Worm (Caenorhabditis elegans) whole organism, L3 larva: ENCODE data around the gene Y42H9AR.1.

Source experiments
- R02D3.7 ChIP-seq: fragments of 150-350 bp; optimal IDR thresholded peaks from 2 replicates; lab custom pipeline; 2014; ENCODE audit warnings: missing biosample characterization, missing genetic modification characterization
- ZK546.5 ChIP-seq: sonication (generic microtip); optimal IDR thresholded peaks from 2 replicates; lab custom pipeline; 2017; ENCODE audit warnings: missing biosample characterization, missing genetic modification characterization
- aly-2 ChIP-seq: fragments of 150-350 bp; optimal IDR thresholded peaks from 2 replicates; lab custom pipeline; 2014; ENCODE audit warnings: missing biosample characterization, missing genetic modification characterization
- ama-1 ChIP-seq: fragments of 150-350 bp; optimal IDR thresholded peaks from 2 replicates; lab custom pipeline; 2018
- ceh-16 ChIP-seq: sonication (generic microtip); optimal IDR thresholded peaks from 2 replicates; lab custom pipeline; 2017; ENCODE audit warnings: missing biosample characterization, missing genetic modification characterization
- ceh-28 ChIP-seq: fragments of 150-350 bp; optimal IDR thresholded peaks from 2 replicates; lab custom pipeline; 2014; ENCODE audit warnings: missing biosample characterization, missing genetic modification reagents, missing genetic modification characterization
- ceh-82 ChIP-seq: fragments of 150-350 bp; optimal IDR thresholded peaks from 2 replicates; lab custom pipeline; 2014; ENCODE audit warnings: missing biosample characterization, missing genetic modification characterization
- daf-12 ChIP-seq: fragments of 150-350 bp; optimal IDR thresholded peaks from 2 replicates; lab custom pipeline; 2014; ENCODE audit warnings: missing biosample characterization, missing genetic modification reagents, missing genetic modification characterization
- egl-27 ChIP-seq: sonication (generic microtip); optimal IDR thresholded peaks from 4 replicates; lab custom pipeline; 2017; ENCODE audit warnings: missing biosample characterization, missing genetic modification reagents, missing genetic modification characterization
- elt-1 ChIP-seq: fragments of 150-350 bp; optimal IDR thresholded peaks from 2 replicates; lab custom pipeline; 2014; ENCODE audit warnings: missing biosample characterization, missing genetic modification characterization
- elt-2 ChIP-seq: sonication (generic microtip); optimal IDR thresholded peaks from 2 replicates; lab custom pipeline; 2016; ENCODE audit warnings: missing genetic modification reagents, mild to moderate bottlenecking, missing genetic modification characterization, missing compliant biosample characterization
- elt-3 ChIP-seq, 3 experiments: fragments of 150-350 bp in 1 of 3; sonication (generic microtip) in 2 of 3; optimal IDR thresholded peaks; 2 replicates in 2 of 3; 4 replicates in 1 of 3; lab custom pipeline; 2014 to 2017; ENCODE audit warnings: missing biosample characterization in 3 of 3, missing genetic modification characterization in 3 of 3
- eor-1 ChIP-seq, 2 experiments: fragments of 150-350 bp; optimal IDR thresholded peaks; 2 replicates each; lab custom pipeline; 2014 to 2018; ENCODE audit warnings: missing biosample characterization in 2 of 2, missing genetic modification characterization in 2 of 2
- fkh-10 ChIP-seq: sonication (generic microtip); optimal IDR thresholded peaks from 2 replicates; lab custom pipeline; 2017; ENCODE audit warnings: missing biosample characterization, missing genetic modification reagents, missing genetic modification characterization
- fkh-2 ChIP-seq: fragments of 150-350 bp; optimal IDR thresholded peaks from 2 replicates; lab custom pipeline; 2014; ENCODE audit warnings: missing biosample characterization, missing genetic modification reagents, missing genetic modification characterization
- fos-1 ChIP-seq: fragments of 150-350 bp; optimal IDR thresholded peaks from 2 replicates; lab custom pipeline; 2014; ENCODE audit warnings: missing biosample characterization, missing genetic modification characterization
- hmg-11 ChIP-seq: sonication (generic microtip); optimal IDR thresholded peaks from 2 replicates; lab custom pipeline; 2016; ENCODE audit warnings: missing genetic modification characterization, missing compliant biosample characterization
- jun-1 ChIP-seq: fragments of 150-350 bp; optimal IDR thresholded peaks from 2 replicates; lab custom pipeline; 2014; ENCODE audit warnings: missing biosample characterization, missing genetic modification reagents, missing genetic modification characterization
- lin-15B ChIP-seq: fragments of 150-350 bp; optimal IDR thresholded peaks from 2 replicates; lab custom pipeline; 2014; ENCODE audit warnings: missing biosample characterization, missing genetic modification characterization
- lin-39 ChIP-seq: fragments of 150-350 bp; optimal IDR thresholded peaks from 2 replicates; lab custom pipeline; 2018; ENCODE audit warnings: missing biosample characterization, missing genetic modification reagents, missing genetic modification characterization
- mdl-1 ChIP-seq: fragments of 150-350 bp; optimal IDR thresholded peaks from 2 replicates; lab custom pipeline; 2014; ENCODE audit warnings: missing biosample characterization, missing genetic modification characterization
- mml-1 ChIP-seq: fragments of 150-350 bp; sonication (generic microtip); optimal IDR thresholded peaks from 3 replicates; lab custom pipeline; 2014; ENCODE audit warnings: missing biosample characterization, missing genetic modification characterization
- nfya-1 ChIP-seq: sonication (generic microtip); optimal IDR thresholded peaks from 2 replicates; lab custom pipeline; 2017; ENCODE audit warnings: missing genetic modification characterization, mild to moderate bottlenecking, missing compliant biosample characterization, antibody characterized with exemption, moderate library complexity; ENCODE audit not compliant: insufficient read depth
- nhr-11 ChIP-seq: fragments of 150-350 bp; optimal IDR thresholded peaks from 2 replicates; lab custom pipeline; 2014; ENCODE audit warnings: missing biosample characterization, missing genetic modification characterization
- nhr-12 ChIP-seq: fragments of 150-350 bp; optimal IDR thresholded peaks from 2 replicates; lab custom pipeline; 2014; ENCODE audit warnings: missing biosample characterization, missing genetic modification characterization
- nhr-23 ChIP-seq: fragments of 150-350 bp; optimal IDR thresholded peaks from 2 replicates; lab custom pipeline; 2014; ENCODE audit warnings: missing biosample characterization, missing genetic modification reagents, missing genetic modification characterization
- nhr-25 ChIP-seq: sonication (generic microtip); optimal IDR thresholded peaks from 2 replicates; lab custom pipeline; 2017; ENCODE audit warnings: missing biosample characterization, missing genetic modification characterization
- nhr-28 ChIP-seq: fragments of 150-350 bp; optimal IDR thresholded peaks from 2 replicates; lab custom pipeline; 2014; ENCODE audit warnings: missing biosample characterization, missing genetic modification characterization
- nhr-43 ChIP-seq: sonication (generic microtip); optimal IDR thresholded peaks from 2 replicates; lab custom pipeline; 2016; ENCODE audit warnings: mild to moderate bottlenecking, missing genetic modification characterization, missing compliant biosample characterization; ENCODE audit not compliant: poor library complexity, severe bottlenecking
- nhr-67 ChIP-seq: fragments of 150-350 bp; optimal IDR thresholded peaks from 2 replicates; lab custom pipeline; 2014; ENCODE audit warnings: missing biosample characterization, missing genetic modification characterization
- nhr-76 ChIP-seq: fragments of 150-350 bp; sonication (generic microtip); optimal IDR thresholded peaks from 5 replicates; lab custom pipeline; 2014; ENCODE audit warnings: missing biosample characterization, missing genetic modification characterization
- nhr-77 ChIP-seq: fragments of 150-350 bp; optimal IDR thresholded peaks from 2 replicates; lab custom pipeline; 2014; ENCODE audit warnings: missing biosample characterization, missing genetic modification characterization
- pha-4 ChIP-seq: fragments of 150-350 bp; optimal IDR thresholded peaks from 2 replicates; lab custom pipeline; 2014; ENCODE audit warnings: missing biosample characterization, missing genetic modification reagents, missing genetic modification characterization
- pqm-1 ChIP-seq: fragments of 150-350 bp; optimal IDR thresholded peaks from 2 replicates; lab custom pipeline; 2017; ENCODE audit warnings: missing biosample characterization, missing genetic modification characterization, inconsistent platforms
- sea-2 ChIP-seq: fragments of 150-350 bp; sonication (generic microtip); optimal IDR thresholded peaks from 4 replicates; lab custom pipeline; 2014; ENCODE audit warnings: missing biosample characterization, missing genetic modification reagents, missing genetic modification characterization
- snpc-4 ChIP-seq: fragments of 150-350 bp; optimal IDR thresholded peaks from 2 replicates; lab custom pipeline; 2014; ENCODE audit warnings: missing biosample characterization, missing genetic modification characterization
- tbx-2 ChIP-seq: sonication (generic microtip); optimal IDR thresholded peaks from 2 replicates; lab custom pipeline; 2016; ENCODE audit warnings: mild to moderate bottlenecking, missing genetic modification characterization, missing compliant biosample characterization
- unc-39 ChIP-seq: sonication (generic microtip); optimal IDR thresholded peaks from 4 replicates; lab custom pipeline; 2017; ENCODE audit warnings: missing biosample characterization, missing genetic modification characterization
- zag-1 ChIP-seq: fragments of 150-350 bp; optimal IDR thresholded peaks from 2 replicates; lab custom pipeline; 2014; ENCODE audit warnings: missing biosample characterization, missing genetic modification characterization

Y42H9AR.1 gene

ce11 chrIV:8151721-8152120 lies 38.5 kb downstream of the Y42H9AR.1 start:
- peak; percentile 20 for TF ChIP-seq jun-1
- no peak for TF ChIP-seq fos-1
- TF ChIP-seq mml-1 (tag; lab: Kevin White, UChicago): no peak
- peak; percentile 92 for TF ChIP-seq elt-2
- peak; percentile 46 for TF ChIP-seq pha-4 (tag; lab: Kevin White, UChicago)
- TF ChIP-seq nhr-43 (tag; lab: Kevin White, UChicago): no peak
- TF ChIP-seq pqm-1: peak; percentile 95
- TF ChIP-seq daf-12 (tag; lab: Kevin White, UChicago): no peak
- TF ChIP-seq ZK546.5 (tag; lab: Kevin White, UChicago): no peak
- no peak for TF ChIP-seq fkh-2 (tag; lab: Kevin White, UChicago)

- TF ChIP-seq ceh-82 (no peak), fkh-10 (GFP tag; lab: Kevin White, UChicago) (no peak), elt-1 (no peak), lin-15B (tag; lab: Kevin White, UChicago) (no peak), nhr-23 (no peak), ceh-28 (tag; lab: Kevin White, UChicago) (no peak), sea-2 (GFP tag; lab: Kevin White, UChicago) (no peak), nhr-76 (tag; lab: Kevin White, UChicago) (no peak), ZK546.5 (tag; lab: Kevin White, UChicago) (no peak), unc-39 (tag; lab: Kevin White, UChicago) (no peak), snpc-4 (tag; lab: Kevin White, UChicago) (no peak), nhr-43 (tag; lab: Kevin White, UChicago) (no peak), hmg-11 (tag; lab: Kevin White, UChicago) (no peak), pha-4 (tag; lab: Kevin White, UChicago) (no peak), aly-2 (tag; lab: Kevin White, UChicago) (no peak)
- TF ChIP-seq, all 47 proteins: peak for 0
These were observed 39.0 kb downstream of the Y42H9AR.1 start, which contains the start of gene faah-2 for ce11 chrIV:8152145-8152544. Gene faah-2, plus strand, starts transcription at chrIV:8152445.

ce11 chrIV:8152688-8153087 lies 39.5 kb downstream of the Y42H9AR.1 start:
- TF ChIP-seq ceh-82 (no peak), nhr-67 (no peak), elt-3 (tag; optimal IDR thresholded peaks at IDR 0.05; lab: Kevin White, UChicago) (no peak), daf-12 (tag; lab: Kevin White, UChicago) (no peak), nhr-76 (tag; lab: Kevin White, UChicago) (no peak), fos-1 (no peak), nhr-77 (tag; lab: Kevin White, UChicago) (no peak), elt-2 (peak; percentile 54), nhr-12 (tag; lab: Kevin White, UChicago) (no peak), egl-27 (tag; lab: Kevin White, UChicago) (no peak), pqm-1 (peak; percentile 57), nhr-28 (tag; lab: Kevin White, UChicago) (no peak)

- TF ChIP-seq nhr-77 (tag; lab: Kevin White, UChicago) (no peak), zag-1 (tag; lab: Kevin White, UChicago) (no peak), sea-2 (GFP tag; lab: Kevin White, UChicago) (no peak), egl-27 (tag; lab: Kevin White, UChicago) (no peak), mdl-1 (tag; lab: Kevin White, UChicago) (no peak), nhr-11 (tag; lab: Kevin White, UChicago) (no peak), nhr-25 (no peak), R02D3.7 (tag; lab: Kevin White, UChicago) (no peak), fkh-2 (tag; lab: Kevin White, UChicago) (no peak), tbx-2 (tag; lab: Kevin White, UChicago) (no peak), aly-2 (tag; lab: Kevin White, UChicago) (no peak), fkh-10 (GFP tag; lab: Kevin White, UChicago) (no peak), lin-39 (no peak), unc-39 (tag; lab: Kevin White, UChicago) (no peak), ama-1 (lab: Kevin White, UChicago) (no peak), eor-1 (tag; optimal IDR thresholded peaks at IDR 0.05; lab: Kevin White, UChicago) (no peak), ceh-16 (tag; lab: Kevin White, UChicago) (no peak), mml-1 (tag; lab: Kevin White, UChicago) (no peak), nfya-1 (no peak)
These were observed 40.0 kb downstream of the Y42H9AR.1 start for ce11 chrIV:8153163-8153562.
